Fruit fly (Drosophila melanogaster) whole organism, wandering third instar larva: ENCODE results near the gene ppk16.

ENCODE experiments used
- Abd-B ChIP-seq: fragments of >200 bp; optimal IDR thresholded peaks from 2 replicates; lab custom pipeline; 2017; ENCODE audit warnings: missing biosample characterization, missing genetic modification characterization
- CG9705 ChIP-seq: fragments of 200-800 bp; sonication (Bioruptor generic); optimal IDR thresholded peaks from 2 replicates; lab custom pipeline; 2018; ENCODE audit warnings: missing biosample characterization, mild to moderate bottlenecking, missing genetic modification characterization
- CrebA ChIP-seq: fragments of 200-800 bp; sonication (Bioruptor generic); optimal IDR thresholded peaks from 2 replicates; lab custom pipeline; 2016; ENCODE audit warnings: missing biosample characterization, mild to moderate bottlenecking, missing genetic modification characterization, borderline replicate concordance
- Dfd ChIP-seq: fragments of >200 bp; optimal IDR thresholded peaks from 2 replicates; lab custom pipeline; 2017; ENCODE audit warnings: missing biosample characterization, missing genetic modification characterization
- Dif ChIP-seq: fragments of 200-275, 200-300 bp; sonication (Bioruptor generic); optimal IDR thresholded peaks from 2 replicates; lab custom pipeline; 2018; ENCODE audit warnings: missing biosample characterization, missing genetic modification characterization; ENCODE audit not compliant: partially characterized antibody
- HLH106 ChIP-seq: fragments of 200-800 bp; optimal IDR thresholded peaks from 3 replicates; lab custom pipeline; 2019; ENCODE audit warnings: missing biosample characterization, mild to moderate bottlenecking, missing genetic modification characterization, moderate library complexity
- Hnf4 ChIP-seq: fragments of 200-800 bp; sonication (Bioruptor generic); optimal IDR thresholded peaks from 2 replicates; lab custom pipeline; 2016; ENCODE audit warnings: missing biosample characterization, mild to moderate bottlenecking, missing genetic modification characterization
- Hr78 ChIP-seq: fragments of >200 bp; optimal IDR thresholded peaks from 2 replicates; lab custom pipeline; 2017; ENCODE audit warnings: missing biosample characterization, missing genetic modification characterization
- Hr83 ChIP-seq: fragments of 200-300 bp; sonication (Bioruptor generic); optimal IDR thresholded peaks from 2 replicates; lab custom pipeline; 2016; ENCODE audit warnings: missing biosample characterization, mild to moderate bottlenecking, missing genetic modification characterization, moderate library complexity; ENCODE audit not compliant: poor library complexity, severe bottlenecking
- Mio ChIP-seq: sonication (Bioruptor generic); optimal IDR thresholded peaks from 2 replicates; lab custom pipeline; 2016; ENCODE audit warnings: missing biosample characterization, missing genetic modification characterization
- Myc ChIP-seq: fragments of >200 bp; optimal IDR thresholded peaks from 2 replicates; lab custom pipeline; 2017
- N ChIP-seq: fragments of >200 bp; optimal IDR thresholded peaks from 2 replicates; lab custom pipeline; 2018; ENCODE audit warnings: missing biosample characterization, missing external identifiers, missing genetic modification characterization
- OdsH ChIP-seq: fragments of 200-800 bp; sonication (Bioruptor generic); optimal IDR thresholded peaks from 2 replicates; lab custom pipeline; 2016; ENCODE audit warnings: missing biosample characterization, mild to moderate bottlenecking, missing genetic modification characterization
- Rel ChIP-seq, 2 experiments: fragments of 200-800 bp; sonication (Bioruptor generic) in 1 of 2; optimal IDR thresholded peaks; 2 replicates in 1 of 2; 3 replicates in 1 of 2; lab custom pipeline; 2016 to 2019; ENCODE audit warnings: mild to moderate bottlenecking in 2 of 2, missing biosample characterization in 2 of 2, missing genetic modification characterization in 2 of 2, moderate library complexity in 1 of 2
- Sp1 ChIP-seq: fragments of 200-800 bp; sonication (Bioruptor generic); optimal IDR thresholded peaks from 3 replicates; lab custom pipeline; 2019; ENCODE audit warnings: missing biosample characterization, mild to moderate bottlenecking, missing genetic modification characterization, moderate library complexity
- br ChIP-seq: fragments of 200-800 bp; sonication (Bioruptor generic); optimal IDR thresholded peaks from 2 replicates; lab custom pipeline; 2016; ENCODE audit warnings: missing biosample characterization, missing genetic modification characterization
- brk ChIP-seq: fragments of 200-800 bp; sonication (Bioruptor generic); optimal IDR thresholded peaks from 2 replicates; lab custom pipeline; 2016; ENCODE audit warnings: missing biosample characterization, mild to moderate bottlenecking, missing genetic modification characterization
- dl ChIP-seq, 2 experiments: fragments of 175-275, 200-275 bp in 1 of 2; fragments of 200-275 bp in 1 of 2; sonication (Bioruptor generic); optimal IDR thresholded peaks; lab custom pipeline; 2018; ENCODE audit warnings: mild to moderate bottlenecking in 2 of 2, missing biosample characterization in 2 of 2, missing genetic modification characterization in 2 of 2, moderate library complexity in 2 of 2; ENCODE audit not compliant: partially characterized antibody in 2 of 2, insufficient read depth in 1 of 2
- dmrt93B ChIP-seq: fragments of 200-800 bp; sonication (Bioruptor generic); optimal IDR thresholded peaks from 2 replicates; lab custom pipeline; 2018; ENCODE audit warnings: missing biosample characterization, mild to moderate bottlenecking, missing genetic modification characterization
- dsf ChIP-seq: sonication (Bioruptor generic); optimal IDR thresholded peaks from 2 replicates; lab custom pipeline; 2016; ENCODE audit warnings: missing biosample characterization, missing genetic modification characterization, borderline replicate concordance
- ey ChIP-seq: fragments of 200-800 bp; sonication (Bioruptor generic); optimal IDR thresholded peaks from 2 replicates; lab custom pipeline; 2016; ENCODE audit warnings: missing biosample characterization, missing genetic modification characterization
- foxo ChIP-seq, 2 experiments: fragments of 200-800 bp; sonication (Bioruptor generic); optimal IDR thresholded peaks; 2 replicates in 1 of 2; 3 replicates in 1 of 2; lab custom pipeline; 2016 to 2017; ENCODE audit warnings: missing biosample characterization in 2 of 2, missing genetic modification characterization in 2 of 2
- fru ChIP-seq: fragments of 200-800 bp; sonication (Bioruptor generic); optimal IDR thresholded peaks from 3 replicates; lab custom pipeline; 2016; ENCODE audit warnings: missing biosample characterization, mild to moderate bottlenecking, missing genetic modification characterization
- h ChIP-seq: fragments of 200-800 bp; sonication (Bioruptor generic); optimal IDR thresholded peaks from 3 replicates; lab custom pipeline; 2016; ENCODE audit warnings: missing biosample characterization, mild to moderate bottlenecking, missing genetic modification characterization
- jim ChIP-seq: fragments of 175-275, 200-325 bp; sonication (Bioruptor generic); optimal IDR thresholded peaks from 2 replicates; lab custom pipeline; 2016; ENCODE audit warnings: missing biosample characterization, mild to moderate bottlenecking, missing genetic modification characterization
- lola ChIP-seq: fragments of >200 bp; optimal IDR thresholded peaks from 2 replicates; lab custom pipeline; 2017; ENCODE audit warnings: missing biosample characterization, missing genetic modification characterization
- psq ChIP-seq: fragments of 200-800 bp; sonication (Bioruptor generic); optimal IDR thresholded peaks from 3 replicates; lab custom pipeline; 2017; ENCODE audit warnings: missing biosample characterization, mild to moderate bottlenecking, missing genetic modification characterization, moderate library complexity
- rgr ChIP-seq: fragments of 200-800 bp; sonication (Bioruptor generic); optimal IDR thresholded peaks from 3 replicates; lab custom pipeline; 2016; ENCODE audit warnings: missing biosample characterization, mild to moderate bottlenecking, missing genetic modification characterization
- sage ChIP-seq: fragments of 200-800 bp; sonication (Bioruptor generic); optimal IDR thresholded peaks from 2 replicates; lab custom pipeline; 2016; ENCODE audit warnings: missing biosample characterization, mild to moderate bottlenecking, missing genetic modification characterization
- tai ChIP-seq: sonication (Bioruptor generic); optimal IDR thresholded peaks from 2 replicates; lab custom pipeline; 2016; ENCODE audit warnings: missing biosample characterization, missing genetic modification characterization
- usp ChIP-seq: fragments of >200 bp; optimal IDR thresholded peaks from 2 replicates; lab custom pipeline; 2017; ENCODE audit warnings: missing biosample characterization, missing genetic modification characterization
- woc ChIP-seq: sonication (Bioruptor generic); optimal IDR thresholded peaks from 2 replicates; lab custom pipeline; 2016; ENCODE audit warnings: missing biosample characterization, mild to moderate bottlenecking, missing genetic modification characterization

The ppk16 gene

DNA sequence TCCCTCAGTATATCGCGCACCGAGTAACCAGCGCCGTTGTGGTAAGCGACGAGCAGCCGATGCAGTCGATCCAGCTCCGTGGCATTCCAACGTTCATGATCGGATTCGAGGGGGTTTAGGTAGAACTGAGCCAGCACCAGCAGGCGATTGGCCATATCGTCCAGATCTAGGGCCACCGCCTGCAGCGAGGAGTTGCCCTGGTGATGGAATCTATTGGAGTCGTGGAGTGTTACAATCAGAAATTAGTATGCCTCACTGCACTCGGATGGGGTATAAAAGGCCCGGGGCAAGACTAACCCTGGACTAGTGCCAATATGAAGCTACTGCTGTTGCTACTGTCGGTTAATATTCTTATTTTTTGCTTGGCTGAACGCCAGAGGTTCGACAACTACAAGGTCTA is 8.1 kb downstream of the ppk16 start, which contains the start of gene CG4017:
TSS of gene CG4017 (plus strand) at position 301 of the 400 bp plus-strand sequence.
- TF ChIP-seq Dif (GFP tag; lab: Kevin White, UChicago) (no peak), h (GFP tag; lab: Kevin White, UChicago) (no peak), Dfd (GFP tag; lab: Kevin White, UChicago) (no peak), foxo (GFP tag; optimal IDR thresholded peaks at IDR 0.05; lab: Kevin White, UChicago) (no peak), HLH106 (tag; lab: Kevin White, UChicago) (no peak), dl (GFP tag; optimal IDR thresholded peaks at IDR 0.05; lab: Kevin White, UChicago; ENCODE audit: insufficient read depth in 1 of 2, partially characterized antibody in 2 of 2) (no peak), psq (GFP tag; lab: Kevin White, UChicago) (no peak), rgr (GFP tag; lab: Kevin White, UChicago) (no peak), usp (GFP tag; lab: Kevin White, UChicago) (no peak), Sp1 (no peak), Mio (GFP tag; lab: Kevin White, UChicago) (no peak), Hnf4 (GFP tag; lab: Kevin White, UChicago) (no peak), sage (GFP tag; lab: Kevin White, UChicago) (no peak), ey (GFP tag; lab: Kevin White, UChicago) (no peak), br (no peak), CrebA (GFP tag; lab: Kevin White, UChicago) (no peak)

DNA sequence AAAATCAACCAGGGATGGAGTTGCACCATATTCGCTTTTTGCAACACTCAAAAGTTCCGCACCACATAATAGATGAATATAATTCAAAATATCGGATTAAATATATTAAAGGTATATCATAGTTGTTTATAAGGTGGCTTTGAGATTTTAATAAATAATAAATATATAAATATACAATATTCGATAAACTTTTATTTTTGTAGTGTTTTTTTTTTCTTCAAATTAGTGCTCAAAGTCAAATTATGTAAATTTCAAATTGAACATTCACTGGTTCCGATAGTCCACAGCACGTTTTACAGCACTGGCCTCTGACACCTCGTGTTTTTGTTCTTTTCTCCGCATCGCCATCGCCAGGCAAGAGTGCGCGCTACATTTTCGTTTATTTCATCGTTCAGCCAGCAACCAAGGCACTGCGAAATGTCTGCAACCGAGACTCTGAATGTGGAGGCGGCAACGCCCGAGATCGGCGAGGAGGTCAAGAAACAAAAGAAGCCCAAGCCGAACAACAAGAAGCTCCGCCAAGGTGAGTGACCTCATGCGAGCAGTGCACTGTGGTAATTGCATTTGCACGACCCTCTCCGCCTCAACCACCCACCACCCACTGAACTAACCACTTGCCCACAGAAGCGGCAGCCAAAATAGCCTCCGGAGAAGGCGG is 11.5 kb downstream of the ppk16 start, which contains the start of the genes Taf11 and und:
TSS of gene Taf11 (minus strand) at position 51 of the 658 bp plus-strand sequence.
TSS of gene und (plus strand) at position 158 of the 658 bp plus-strand sequence.
- TF ChIP-seq tai (GFP tag; lab: Kevin White, UChicago) (no peak), h (GFP tag; lab: Kevin White, UChicago) (peak; percentile 65), dsf (no peak), Dfd (GFP tag; lab: Kevin White, UChicago) (no peak), psq (GFP tag; lab: Kevin White, UChicago) (peak; percentile 49), Hr83 (GFP tag; lab: Kevin White, UChicago) (no peak), rgr (GFP tag; lab: Kevin White, UChicago) (no peak), CG9705 (peak; percentile 41), HLH106 (tag; lab: Kevin White, UChicago) (peak; percentile 48), Abd-B (GFP tag; lab: Kevin White, UChicago) (no peak), lola (GFP tag; lab: Kevin White, UChicago) (no peak), Myc (lab: Kevin White, UChicago) (peak; percentile 78), Sp1 (no peak), dmrt93B (GFP tag; lab: Kevin White, UChicago) (peak; percentile 43), foxo (GFP tag; optimal IDR thresholded peaks at IDR 0.05; lab: Kevin White, UChicago) (peak in 1 of 2 experiments; percentile 58)
- TF ChIP-seq, all 38 proteins: peak for 7

DNA sequence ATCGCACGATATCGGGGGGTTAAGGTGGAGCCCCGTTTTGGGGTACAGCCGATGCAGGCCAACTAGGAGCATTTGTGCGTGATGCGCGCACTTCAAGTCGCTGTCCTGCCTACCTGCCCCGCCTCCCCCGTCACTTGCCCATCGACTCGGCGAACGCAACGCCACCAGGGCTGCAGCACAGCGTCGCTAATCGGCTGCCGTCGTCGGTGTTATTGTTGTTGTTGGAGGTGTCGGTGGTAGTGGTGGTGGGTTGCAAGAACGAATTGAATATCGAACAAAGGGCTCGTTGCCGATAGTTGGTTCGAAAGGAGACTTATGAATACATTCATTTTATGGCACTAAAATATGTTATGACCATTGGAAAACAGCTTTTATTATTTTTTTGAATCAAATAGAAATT is 16.0 kb downstream of the ppk16 start:
- TF ChIP-seq foxo (GFP tag; optimal IDR thresholded peaks at IDR 0.05; lab: Kevin White, UChicago) (peak in 1 of 2 experiments; percentile 58), fru (GFP tag; lab: Kevin White, UChicago) (peak; percentile 53), brk (GFP tag; lab: Kevin White, UChicago) (no peak), HLH106 (tag; lab: Kevin White, UChicago) (peak; percentile 52), psq (GFP tag; lab: Kevin White, UChicago) (peak; percentile 29), br (peak; percentile 62), CG9705 (peak; percentile 44), usp (GFP tag; lab: Kevin White, UChicago) (no peak), dmrt93B (GFP tag; lab: Kevin White, UChicago) (peak; percentile 21), Hr83 (GFP tag; lab: Kevin White, UChicago) (peak; percentile 93), Dfd (GFP tag; lab: Kevin White, UChicago) (no peak), N (GFP tag; lab: Kevin White, UChicago) (no peak), Hr78 (no peak), h (GFP tag; lab: Kevin White, UChicago) (peak; percentile 38), Dif (GFP tag; lab: Kevin White, UChicago) (no peak), jim (GFP tag; lab: Kevin White, UChicago) (no peak), Sp1 (peak; percentile 35), OdsH (peak; percentile 20), rgr (GFP tag; lab: Kevin White, UChicago) (peak; percentile 49), Rel (GFP tag; optimal IDR thresholded peaks at IDR 0.05; lab: Kevin White, UChicago) (no peak), Rel (tag; optimal IDR thresholded peaks at IDR 0.05; lab: Kevin White, UChicago) (peak; percentile 72), woc (GFP tag; lab: Kevin White, UChicago) (peak; percentile 81), ey (GFP tag; lab: Kevin White, UChicago) (peak; percentile 26)
- TF ChIP-seq, all 38 proteins: peak for 15
